Fruit fly (Drosophila melanogaster) whole organism, prepupa: ENCODE measurements around the gene CG17105.

Experiments
- CG10631 ChIP-seq: fragments of 200-800 bp; sonication (Bioruptor generic); optimal IDR thresholded peaks from 2 replicates; lab custom pipeline; 2016; ENCODE audit warnings: missing biosample characterization, missing genetic modification characterization
- CG10669 ChIP-seq: fragments of 200-800 bp; sonication (Bioruptor generic); optimal IDR thresholded peaks from 3 replicates; lab custom pipeline; 2018; ENCODE audit warnings: missing biosample characterization, mild to moderate bottlenecking, missing genetic modification characterization, moderate library complexity
- CG11762 ChIP-seq: fragments of 200-800 bp; sonication (Bioruptor generic); optimal IDR thresholded peaks from 3 replicates; lab custom pipeline; 2016; ENCODE audit warnings: missing biosample characterization, missing genetic modification characterization; ENCODE audit not compliant: insufficient read depth
- CG11902 ChIP-seq: fragments of 200-800 bp; sonication (Bioruptor generic); optimal IDR thresholded peaks from 3 replicates; lab custom pipeline; 2016; ENCODE audit warnings: missing biosample characterization, missing genetic modification characterization
- CG15336 ChIP-seq: fragments of 200-800 bp; sonication (Bioruptor generic); IDR thresholded peaks from 2 replicates; pipeline ENCODE4 v1.3.6; 2022; ENCODE audit warnings: missing biosample characterization, missing genetic modification characterization
- CG1621 ChIP-seq: fragments of 200-800 bp; sonication (Bioruptor generic); optimal IDR thresholded peaks from 3 replicates; lab custom pipeline; 2018; ENCODE audit warnings: missing biosample characterization, mild to moderate bottlenecking, missing genetic modification characterization
- CG16779 ChIP-seq: fragments of 200-800 bp; sonication (Bioruptor generic); optimal IDR thresholded peaks from 3 replicates; lab custom pipeline; 2017; ENCODE audit warnings: missing biosample characterization, mild to moderate bottlenecking, missing genetic modification characterization
- CG3032 ChIP-seq: fragments of 200-800 bp; optimal IDR thresholded peaks from 2 replicates; lab custom pipeline; 2019; ENCODE audit warnings: missing biosample characterization, mild to moderate bottlenecking, missing genetic modification characterization, moderate library complexity
- CG31627 ChIP-seq: fragments of 200-800 bp; sonication (Bioruptor generic); optimal IDR thresholded peaks from 3 replicates; lab custom pipeline; 2016; ENCODE audit warnings: missing biosample characterization, missing genetic modification characterization
- CG32006 ChIP-seq: fragments of 200-800 bp; sonication (Bioruptor generic); optimal IDR thresholded peaks from 3 replicates; lab custom pipeline; 2017; ENCODE audit warnings: missing biosample characterization, mild to moderate bottlenecking, missing genetic modification characterization
- CG34406 ChIP-seq: fragments of 200-800 bp; sonication (Bioruptor generic); optimal IDR thresholded peaks from 3 replicates; lab custom pipeline; 2016; ENCODE audit warnings: missing biosample characterization, missing genetic modification characterization
- CG3919 ChIP-seq: fragments of 200-800 bp; sonication (Bioruptor generic); optimal IDR thresholded peaks from 3 replicates; lab custom pipeline; 2016; ENCODE audit warnings: missing biosample characterization, missing genetic modification characterization
- CG4318 ChIP-seq: fragments of 200-800 bp; sonication (Bioruptor generic); optimal IDR thresholded peaks from 3 replicates; lab custom pipeline; 2017; ENCODE audit warnings: missing biosample characterization, mild to moderate bottlenecking, missing genetic modification characterization
- CG6163 ChIP-seq: fragments of 200-800 bp; sonication (Bioruptor generic); IDR thresholded peaks from 3 replicates; pipeline ENCODE4 v1.3.6; 2022; ENCODE audit warnings: missing biosample characterization, missing genetic modification characterization
- CG6276 ChIP-seq: fragments of 200-800 bp; sonication (Bioruptor generic); optimal IDR thresholded peaks from 2 replicates; lab custom pipeline; 2017; ENCODE audit warnings: missing biosample characterization, mild to moderate bottlenecking, missing genetic modification characterization
- CG6792 ChIP-seq: fragments of 200-800 bp; sonication (Bioruptor generic); optimal IDR thresholded peaks from 3 replicates; lab custom pipeline; 2016; ENCODE audit warnings: missing biosample characterization, missing genetic modification characterization
- CG6808 ChIP-seq: fragments of 200-800 bp; sonication (Bioruptor generic); optimal IDR thresholded peaks from 3 replicates; lab custom pipeline; 2017; ENCODE audit warnings: missing biosample characterization, missing genetic modification characterization, mild to moderate bottlenecking, moderate library complexity, missing genetic modification reagents
- CG6854 ChIP-seq: fragments of 200-800 bp; sonication (Bioruptor generic); optimal IDR thresholded peaks from 2 replicates; lab custom pipeline; 2017; ENCODE audit warnings: missing biosample characterization, mild to moderate bottlenecking, missing genetic modification characterization
- CG7368 ChIP-seq: fragments of 200-800 bp; sonication (Bioruptor generic); optimal IDR thresholded peaks from 3 replicates; lab custom pipeline; 2016; ENCODE audit warnings: missing biosample characterization, missing genetic modification characterization
- CG8119 ChIP-seq: fragments of 200-800 bp; sonication (Bioruptor generic); IDR thresholded peaks from 3 replicates; pipeline ENCODE4 v1.3.6; 2022; ENCODE audit warnings: missing biosample characterization, missing genetic modification characterization
- CG8319 ChIP-seq: fragments of 200-800 bp; sonication (Bioruptor generic); optimal IDR thresholded peaks from 3 replicates; lab custom pipeline; 2016; ENCODE audit warnings: missing biosample characterization, missing genetic modification characterization
- CG8632 ChIP-seq: fragments of 200-800 bp; sonication (Bioruptor generic); optimal IDR thresholded peaks from 3 replicates; lab custom pipeline; 2016; ENCODE audit warnings: missing biosample characterization, missing genetic modification characterization
- CG9139 ChIP-seq: fragments of 200-800 bp; sonication (Bioruptor generic); optimal IDR thresholded peaks from 3 replicates; lab custom pipeline; 2017; ENCODE audit warnings: missing biosample characterization, mild to moderate bottlenecking, missing genetic modification characterization
- Eip75B ChIP-seq: fragments of 200-800 bp; sonication (Bioruptor generic); optimal IDR thresholded peaks from 3 replicates; lab custom pipeline; 2016; ENCODE audit warnings: missing biosample characterization, missing genetic modification characterization
- Eip78C ChIP-seq: fragments of 200-800 bp; sonication (Bioruptor generic); peaks from one replicate; lab custom pipeline; 2016; ENCODE audit warnings: missing biosample characterization, missing genetic modification characterization
- Eip93F ChIP-seq: fragments of 200-800 bp; sonication (Bioruptor generic); optimal IDR thresholded peaks from 2 replicates; lab custom pipeline; 2016; ENCODE audit warnings: missing biosample characterization, mild to moderate bottlenecking, missing genetic modification characterization
- Ets96B ChIP-seq: fragments of 200-800 bp; optimal IDR thresholded peaks from 2 replicates; lab custom pipeline; 2019; ENCODE audit warnings: missing biosample characterization, mild to moderate bottlenecking, missing genetic modification characterization, moderate library complexity
- Gug ChIP-seq: fragments of 200-800 bp; sonication (Bioruptor generic); IDR thresholded peaks from 2 replicates; pipeline ENCODE4 v1.3.6; 2022; ENCODE audit warnings: missing biosample characterization, missing genetic modification characterization
- Hr39 ChIP-seq: fragments of 200-800 bp; sonication (Bioruptor generic); optimal IDR thresholded peaks from 2 replicates; lab custom pipeline; 2016; ENCODE audit warnings: missing biosample characterization, missing genetic modification characterization
- Hr4 ChIP-seq: fragments of 200-800 bp; sonication (Bioruptor generic); optimal IDR thresholded peaks from 3 replicates; lab custom pipeline; 2016; ENCODE audit warnings: missing biosample characterization, missing genetic modification characterization
- Lpt ChIP-seq: fragments of 200-800 bp; sonication (Bioruptor generic); optimal IDR thresholded peaks from 3 replicates; lab custom pipeline; 2016; ENCODE audit warnings: missing biosample characterization, missing genetic modification characterization
- OdsH ChIP-seq: fragments of 200-800 bp; sonication (Bioruptor generic); optimal IDR thresholded peaks from 3 replicates; lab custom pipeline; 2016; ENCODE audit warnings: missing biosample characterization, missing genetic modification characterization
- Smox ChIP-seq: fragments of 200-800 bp; sonication (Bioruptor generic); optimal IDR thresholded peaks from 3 replicates; lab custom pipeline; 2016; ENCODE audit warnings: missing biosample characterization, missing genetic modification characterization
- Sox102F ChIP-seq: fragments of 200-800 bp; sonication (Bioruptor generic); optimal IDR thresholded peaks from 2 replicates; lab custom pipeline; 2016; ENCODE audit warnings: missing biosample characterization, mild to moderate bottlenecking, missing genetic modification characterization
- acj6 ChIP-seq: fragments of 200-800 bp; sonication (Bioruptor generic); optimal IDR thresholded peaks from 3 replicates; lab custom pipeline; 2016; ENCODE audit warnings: missing biosample characterization, missing genetic modification characterization
- cyc ChIP-seq: fragments of 200-800 bp; sonication (Bioruptor generic); optimal IDR thresholded peaks from 3 replicates; lab custom pipeline; 2016; ENCODE audit warnings: missing biosample characterization, missing genetic modification characterization
- dsx ChIP-seq: fragments of 200-800 bp; optimal IDR thresholded peaks from 3 replicates; lab custom pipeline; 2019; ENCODE audit warnings: missing biosample characterization, mild to moderate bottlenecking, missing genetic modification characterization, moderate library complexity; ENCODE audit not compliant: poor library complexity, severe bottlenecking
- eg ChIP-seq: fragments of 200-800 bp; sonication (Bioruptor generic); IDR thresholded peaks from 3 replicates; pipeline ENCODE4 v1.3.6; 2022; ENCODE audit warnings: missing biosample characterization, missing genetic modification characterization
- esn ChIP-seq: fragments of 200-800 bp; sonication (Bioruptor generic); optimal IDR thresholded peaks from 2 replicates; lab custom pipeline; 2016; ENCODE audit warnings: missing biosample characterization, mild to moderate bottlenecking, missing genetic modification characterization, moderate library complexity
- fd59A ChIP-seq: fragments of 200-800 bp; sonication (Bioruptor generic); optimal IDR thresholded peaks from 2 replicates; lab custom pipeline; 2017; ENCODE audit warnings: missing biosample characterization, mild to moderate bottlenecking, missing genetic modification characterization, missing genetic modification reagents
- fd85E ChIP-seq: fragments of 200-800 bp; sonication (Bioruptor generic); optimal IDR thresholded peaks from 3 replicates; lab custom pipeline; 2016; ENCODE audit warnings: missing biosample characterization, missing genetic modification characterization
- pdm3 ChIP-seq: fragments of 200-800 bp; sonication (Bioruptor generic); optimal IDR thresholded peaks from 3 replicates; lab custom pipeline; 2016; ENCODE audit warnings: missing biosample characterization, missing genetic modification characterization
- spab ChIP-seq: fragments of 200-800 bp; sonication (Bioruptor generic); optimal IDR thresholded peaks from 2 replicates; lab custom pipeline; 2017; ENCODE audit warnings: missing biosample characterization, mild to moderate bottlenecking, missing genetic modification characterization, missing genetic modification reagents
- ss ChIP-seq, 2 experiments: fragments of 200-800 bp; sonication (Bioruptor generic); optimal IDR thresholded peaks; 2 replicates in 1 of 2; 3 replicates in 1 of 2; lab custom pipeline; 2017 to 2018; ENCODE audit warnings: mild to moderate bottlenecking in 2 of 2, missing biosample characterization in 2 of 2, missing genetic modification characterization in 2 of 2, moderate library complexity in 1 of 2
- topi ChIP-seq: fragments of 200-800 bp; sonication (Bioruptor generic); optimal IDR thresholded peaks from 3 replicates; lab custom pipeline; 2016; ENCODE audit warnings: missing biosample characterization, missing genetic modification characterization

CG17105 gene

DNA sequence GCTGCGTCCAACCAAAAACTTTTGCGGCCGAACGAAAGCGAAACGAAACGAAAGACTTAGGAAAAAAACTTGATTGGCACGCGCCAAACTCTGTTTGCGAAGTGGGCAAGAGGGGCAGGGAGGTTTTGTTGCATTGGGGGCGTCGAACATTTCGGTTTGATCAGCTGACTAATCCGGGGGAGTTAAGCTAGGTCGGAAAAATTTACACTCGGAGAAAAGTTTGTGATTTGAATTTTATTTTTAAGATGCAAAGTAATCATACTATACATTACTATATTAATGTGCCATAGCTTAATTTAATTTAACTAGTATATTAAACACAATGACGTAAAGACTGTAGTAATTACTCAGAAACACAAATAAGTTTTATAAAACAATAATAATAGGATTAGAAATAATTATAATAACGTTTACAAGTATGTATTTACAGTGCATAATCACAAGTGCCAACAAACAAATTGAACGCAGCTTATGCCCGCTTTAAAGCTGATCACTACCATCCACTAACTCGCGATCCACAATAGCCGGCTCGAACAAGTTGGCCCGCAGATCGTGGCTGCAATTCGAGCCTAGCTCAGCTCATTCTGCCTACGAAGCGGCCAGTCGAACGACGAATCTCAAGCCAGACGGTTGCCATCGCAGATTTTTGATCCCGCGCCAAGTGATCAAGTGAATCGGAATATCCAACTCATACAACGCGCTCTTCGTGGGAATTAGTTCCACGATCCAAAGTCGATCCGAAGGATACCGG is 19.2 kb upstream of the CG17105 start, which contains the start of gene CG31871 (continued):
- TF ChIP-seq Eip78C: peak; percentile 88
- TF ChIP-seq CG11902: no peak
- TF ChIP-seq CG15336: peak; percentile 93
- peak; percentile 77 for TF ChIP-seq CG10631
- no peak for TF ChIP-seq topi (GFP tag; lab: Kevin White, UChicago)
- no peak for TF ChIP-seq CG6854 (GFP tag; lab: Kevin White, UChicago)
- TF ChIP-seq esn: peak; percentile 2
- TF ChIP-seq CG6792 (GFP tag; lab: Kevin White, UChicago): peak; percentile 25
- TF ChIP-seq CG6808 (GFP tag; lab: Kevin White, UChicago): peak; percentile 31
- TF ChIP-seq CG1621: peak; percentile 29
- peak; percentile 76 for TF ChIP-seq CG3919
- TF ChIP-seq CG7368 (GFP tag; lab: Kevin White, UChicago): peak; percentile 50
- peak; percentile 50 for TF ChIP-seq Eip75B (GFP tag; lab: Kevin White, UChicago)
- TF ChIP-seq cyc (GFP tag; lab: Kevin White, UChicago): no peak
- TF ChIP-seq CG8119 (GFP tag; lab: Robert Waterston, UW): peak; percentile 96
- peak; percentile 42 for TF ChIP-seq CG11762 (GFP tag; lab: Kevin White, UChicago)
- peak; percentile 91 for TF ChIP-seq CG6276
- peak; percentile 47 for TF ChIP-seq CG10669 (GFP tag; lab: Kevin White, UChicago)
- TF ChIP-seq ss (GFP tag; optimal IDR thresholded peaks at IDR 0.05; lab: Kevin White, UChicago): peak; percentile 9 to 39
- no peak for TF ChIP-seq CG8319 (GFP tag; lab: Kevin White, UChicago)
- TF ChIP-seq Eip93F (GFP tag; lab: Kevin White, UChicago): no peak
- peak; percentile 18 for TF ChIP-seq fd59A (GFP tag; lab: Kevin White, UChicago)
- TF ChIP-seq CG8632 (GFP tag; lab: Kevin White, UChicago): peak; percentile 41
- peak; percentile 88 for TF ChIP-seq CG4318 (GFP tag; lab: Kevin White, UChicago)
- no peak for TF ChIP-seq Sox102F (GFP tag; lab: Kevin White, UChicago)
- TF ChIP-seq fd85E (GFP tag; lab: Kevin White, UChicago): no peak
- peak; percentile 43 for TF ChIP-seq CG34406
- peak; percentile 85 for TF ChIP-seq Gug
- peak; percentile 61 for TF ChIP-seq spab (GFP tag; lab: Kevin White, UChicago)
- peak; percentile 58 for TF ChIP-seq dsx (GFP tag; lab: Kevin White, UChicago)
- TF ChIP-seq eg (GFP tag; lab: Robert Waterston, UW): peak; percentile 93
- peak; percentile 61 for TF ChIP-seq pdm3 (GFP tag; lab: Kevin White, UChicago)
- TF ChIP-seq OdsH (GFP tag; lab: Kevin White, UChicago): peak; percentile 72
- TF ChIP-seq, all 60 proteins: peak for 42

DNA sequence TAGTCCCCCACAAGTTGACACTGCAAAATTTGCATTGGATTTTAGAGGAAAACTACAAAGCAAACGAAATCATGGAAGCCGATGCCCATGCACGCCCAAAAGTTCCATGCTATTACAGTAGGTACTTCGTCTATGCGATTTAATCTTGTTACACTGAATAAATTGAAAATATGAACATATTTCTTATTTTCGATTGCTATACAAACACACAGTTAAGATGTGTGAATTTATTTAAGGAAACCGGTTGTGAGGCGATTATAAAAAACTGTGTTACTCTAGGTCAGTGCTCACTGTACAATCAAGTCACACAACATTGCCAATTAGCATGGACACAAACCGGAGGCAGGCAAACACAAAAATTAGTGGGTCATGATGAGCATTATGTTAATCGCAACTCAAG is 15.2 kb upstream of the CG17105 start:
- peak; percentile 40 for TF ChIP-seq cyc (GFP tag; lab: Kevin White, UChicago)
- TF ChIP-seq pdm3 (GFP tag; lab: Kevin White, UChicago): peak; percentile 86
- peak; percentile 56 for TF ChIP-seq fd59A (GFP tag; lab: Kevin White, UChicago)
- peak; percentile 87 for TF ChIP-seq CG32006 (GFP tag; lab: Kevin White, UChicago)
- TF ChIP-seq Hr39 (GFP tag; lab: Kevin White, UChicago): peak; percentile 67
- TF ChIP-seq Hr4 (GFP tag; lab: Kevin White, UChicago): peak; percentile 88
- TF ChIP-seq CG10669 (GFP tag; lab: Kevin White, UChicago): peak; percentile 75
- TF ChIP-seq CG10631: peak; percentile 82
- peak; percentile 38 for TF ChIP-seq CG16779 (tag; lab: Kevin White, UChicago)
- TF ChIP-seq CG7368 (GFP tag; lab: Kevin White, UChicago): peak; percentile 72
- no peak for TF ChIP-seq Eip93F (GFP tag; lab: Kevin White, UChicago)
- TF ChIP-seq Lpt (GFP tag; lab: Kevin White, UChicago): peak; percentile 61
- TF ChIP-seq CG3919: peak; percentile 83
- peak; percentile 90 for TF ChIP-seq eg (GFP tag; lab: Robert Waterston, UW)
- TF ChIP-seq Smox: peak; percentile 23
- peak; percentile 15 for TF ChIP-seq CG9139 (GFP tag; lab: Kevin White, UChicago)
- peak; percentile 58 for TF ChIP-seq CG3032 (tag; lab: Kevin White, UChicago)
- peak; percentile 80 for TF ChIP-seq acj6
- TF ChIP-seq Sox102F (GFP tag; lab: Kevin White, UChicago): peak; percentile 42
- TF ChIP-seq CG6163 (GFP tag; lab: Robert Waterston, UW): peak; percentile 93
- peak; percentile 67 for TF ChIP-seq CG11762 (GFP tag; lab: Kevin White, UChicago)
- peak; percentile 66 for TF ChIP-seq CG6276
- peak; percentile 71 for TF ChIP-seq CG34406
- TF ChIP-seq Ets96B (tag; lab: Kevin White, UChicago): peak; percentile 70
- TF ChIP-seq topi (GFP tag; lab: Kevin White, UChicago): peak; percentile 54
- TF ChIP-seq CG6792 (GFP tag; lab: Kevin White, UChicago): peak; percentile 74
- peak; percentile 61 for TF ChIP-seq dsx (GFP tag; lab: Kevin White, UChicago)
- TF ChIP-seq CG6808 (GFP tag; lab: Kevin White, UChicago): peak; percentile 17
- peak; percentile 43 for TF ChIP-seq spab (GFP tag; lab: Kevin White, UChicago)
- TF ChIP-seq ss (GFP tag; optimal IDR thresholded peaks at IDR 0.05; lab: Kevin White, UChicago): peak; percentile 50 to 57
- TF ChIP-seq CG6854 (GFP tag; lab: Kevin White, UChicago): no peak
- peak; percentile 60 for TF ChIP-seq CG31627
